Worm (Caenorhabditis elegans) whole organism, young adult: ENCODE measurements around the gene C27C12.4.

Experiments used
- B0261.1 ChIP-seq: sonication (generic microtip); optimal IDR thresholded peaks from 2 replicates; lab custom pipeline; 2016; ENCODE audit warnings: mild to moderate bottlenecking, missing genetic modification characterization, moderate library complexity, missing compliant biosample characterization
- F10E7.11 ChIP-seq: sonication (generic microtip); optimal IDR thresholded peaks from 2 replicates; lab custom pipeline; 2017; ENCODE audit warnings: mild to moderate bottlenecking, missing genetic modification characterization, moderate library complexity, missing compliant biosample characterization
- F52B5.7 ChIP-seq: sonication (generic microtip); optimal IDR thresholded peaks from 2 replicates; lab custom pipeline; 2016; ENCODE audit warnings: mild to moderate bottlenecking, missing genetic modification characterization, missing compliant biosample characterization
- K11D2.4 ChIP-seq: fragments of 200-800 bp; sonication (Bioruptor generic); IDR thresholded peaks from 2 replicates; pipeline ENCODE4 v1.3.6; 2022; ENCODE audit warnings: missing genetic modification reagents, missing genetic modification characterization, missing compliant biosample characterization
- T07F8.4 ChIP-seq: sonication (generic microtip); optimal IDR thresholded peaks from 2 replicates; lab custom pipeline; 2016; ENCODE audit warnings: mild to moderate bottlenecking, missing genetic modification characterization, moderate library complexity, missing compliant biosample characterization
- T26A5.8 ChIP-seq: sonication (generic microtip); optimal IDR thresholded peaks from 2 replicates; lab custom pipeline; 2016; ENCODE audit warnings: missing genetic modification characterization, missing compliant biosample characterization
- Y67H2A.10 ChIP-seq: fragments of 200-800 bp; sonication (Bioruptor generic); conservative IDR thresholded peaks from 2 replicates; pipeline ENCODE4 v1.3.6; 2022; ENCODE audit warnings: missing genetic modification reagents, missing genetic modification characterization, missing compliant biosample characterization
- aptf-2 ChIP-seq: fragments of 200-800 bp; sonication (Bioruptor generic); conservative IDR thresholded peaks from 2 replicates; pipeline ENCODE4 v1.3.6; 2022; ENCODE audit warnings: missing genetic modification reagents, missing genetic modification characterization, missing compliant biosample characterization
- athp-1 ChIP-seq: sonication (generic microtip); optimal IDR thresholded peaks from 2 replicates; lab custom pipeline; 2017; ENCODE audit warnings: mild to moderate bottlenecking, missing genetic modification characterization, missing compliant biosample characterization
- ceh-100 ChIP-seq: fragments of 200-800 bp; sonication (Bioruptor generic); IDR thresholded peaks from 2 replicates; pipeline ENCODE4 v1.3.6; 2022; ENCODE audit warnings: missing genetic modification reagents, missing genetic modification characterization, missing compliant biosample characterization
- dpff-1 ChIP-seq: sonication (generic microtip); optimal IDR thresholded peaks from 2 replicates; lab custom pipeline; 2017; ENCODE audit warnings: mild to moderate bottlenecking, missing genetic modification characterization, missing compliant biosample characterization
- dpl-1 ChIP-seq: fragments of 150-350 bp; optimal IDR thresholded peaks from 2 replicates; lab custom pipeline; 2014; ENCODE audit warnings: missing biosample characterization, missing genetic modification reagents, missing genetic modification characterization
- efl-1 ChIP-seq: fragments of 150-350 bp; optimal IDR thresholded peaks from 2 replicates; lab custom pipeline; 2014; ENCODE audit warnings: missing biosample characterization, missing genetic modification reagents, missing genetic modification characterization
- him-1 ChIP-seq: sonication (generic microtip); optimal IDR thresholded peaks from 2 replicates; lab custom pipeline; 2016; ENCODE audit warnings: missing genotype, missing genetic modification reagents, missing genetic modification characterization, missing compliant biosample characterization
- hmg-20 ChIP-seq: fragments of 200-800 bp; sonication (Bioruptor generic); IDR thresholded peaks from 2 replicates; pipeline ENCODE4 v1.3.6; 2022; ENCODE audit warnings: missing genetic modification reagents, missing genetic modification characterization, missing compliant biosample characterization
- lin-26 ChIP-seq: fragments of 200-800 bp; sonication (Bioruptor generic); IDR thresholded peaks from 2 replicates; pipeline ENCODE4 v1.3.6; 2022; ENCODE audit warnings: missing genetic modification reagents, missing genetic modification characterization, missing compliant biosample characterization
- lin-35 ChIP-seq, 3 experiments: fragments of 150-350 bp in 2 of 3; sonication (generic microtip) in 1 of 3; optimal IDR thresholded peaks; 2 replicates each; lab custom pipeline; 2014 to 2018; ENCODE audit warnings: missing biosample characterization in 3 of 3, missing genetic modification characterization in 3 of 3, missing genetic modification reagents in 3 of 3
- lir-1 ChIP-seq: fragments of 200-800 bp; sonication (Bioruptor generic); conservative IDR thresholded peaks from 2 replicates; pipeline ENCODE4 v1.3.6; 2022; ENCODE audit warnings: missing genetic modification reagents, missing genetic modification characterization, missing compliant biosample characterization
- madf-8 ChIP-seq: fragments of 200-800 bp; sonication (Bioruptor generic); conservative IDR thresholded peaks from 2 replicates; pipeline ENCODE4 v1.3.6; 2022; ENCODE audit warnings: missing genetic modification reagents, missing genetic modification characterization, missing compliant biosample characterization
- mcd-1 ChIP-seq: fragments of 200-800 bp; sonication (Bioruptor generic); IDR thresholded peaks from 2 replicates; pipeline ENCODE4 v1.3.6; 2022; ENCODE audit warnings: missing genetic modification reagents, missing genetic modification characterization, missing compliant biosample characterization
- mes-4 ChIP-seq: sonication (generic microtip); optimal IDR thresholded peaks from 2 replicates; lab custom pipeline; 2016; ENCODE audit warnings: missing genotype, missing genetic modification characterization, missing compliant biosample characterization
- nhr-27 ChIP-seq: fragments of 200-800 bp; sonication (Bioruptor generic); optimal IDR thresholded peaks from 2 replicates; lab custom pipeline; 2018; ENCODE audit warnings: mild to moderate bottlenecking, missing genetic modification characterization, moderate library complexity, missing compliant biosample characterization
- nhr-80 ChIP-seq: sonication (generic microtip); optimal IDR thresholded peaks from 2 replicates; lab custom pipeline; 2016; ENCODE audit warnings: missing genetic modification characterization, missing compliant biosample characterization
- nhr-90 ChIP-seq: sonication (generic microtip); optimal IDR thresholded peaks from 2 replicates; lab custom pipeline; 2016; ENCODE audit warnings: missing genotype, mild to moderate bottlenecking, missing genetic modification characterization, missing compliant biosample characterization
- rcor-1 ChIP-seq: fragments of 200-800 bp; sonication (Bioruptor generic); IDR thresholded peaks from 2 replicates; pipeline ENCODE4 v1.3.6; 2022; ENCODE audit warnings: missing genetic modification reagents, missing genetic modification characterization, missing compliant biosample characterization
- snpc-1.1 ChIP-seq: sonication (generic microtip); optimal IDR thresholded peaks from 2 replicates; lab custom pipeline; 2017; ENCODE audit warnings: missing genetic modification characterization, mild to moderate bottlenecking, missing compliant biosample characterization, antibody characterized with exemption, moderate library complexity, missing genotype, missing genetic modification reagents; ENCODE audit not compliant: insufficient read depth
- snpc-1.3 ChIP-seq: sonication (generic microtip); optimal IDR thresholded peaks from 2 replicates; lab custom pipeline; 2017; ENCODE audit warnings: missing genetic modification characterization, mild to moderate bottlenecking, missing compliant biosample characterization, antibody characterized with exemption, moderate library complexity, missing genotype, missing genetic modification reagents; ENCODE audit not compliant: insufficient read depth
- tbx-9 ChIP-seq: sonication (generic microtip); optimal IDR thresholded peaks from 2 replicates; lab custom pipeline; 2016; ENCODE audit warnings: borderline replicate concordance, missing genetic modification characterization, inconsistent platforms, missing compliant biosample characterization
- tlf-1 ChIP-seq: fragments of 200-800 bp; sonication (Bioruptor generic); optimal IDR thresholded peaks from 2 replicates; lab custom pipeline; 2018; ENCODE audit warnings: mild to moderate bottlenecking, missing genetic modification characterization, missing compliant biosample characterization
- unc-62 ChIP-seq: fragments of 150-350 bp; optimal IDR thresholded peaks from 2 replicates; lab custom pipeline; 2014; ENCODE audit warnings: missing biosample characterization, missing genetic modification reagents, missing genetic modification characterization
- zfh-2 ChIP-seq: fragments of 200-800 bp; sonication (Bioruptor generic); conservative IDR thresholded peaks from 2 replicates; pipeline ENCODE4 v1.3.6; 2022; ENCODE audit warnings: missing genetic modification reagents, missing genetic modification characterization, missing compliant biosample characterization
- ztf-6 ChIP-seq: fragments of 200-800 bp; sonication (Bioruptor generic); IDR thresholded peaks from 2 replicates; pipeline ENCODE4 v1.3.6; 2022; ENCODE audit warnings: missing genetic modification reagents, missing genetic modification characterization, missing compliant biosample characterization

Gene C27C12.4

DNA sequence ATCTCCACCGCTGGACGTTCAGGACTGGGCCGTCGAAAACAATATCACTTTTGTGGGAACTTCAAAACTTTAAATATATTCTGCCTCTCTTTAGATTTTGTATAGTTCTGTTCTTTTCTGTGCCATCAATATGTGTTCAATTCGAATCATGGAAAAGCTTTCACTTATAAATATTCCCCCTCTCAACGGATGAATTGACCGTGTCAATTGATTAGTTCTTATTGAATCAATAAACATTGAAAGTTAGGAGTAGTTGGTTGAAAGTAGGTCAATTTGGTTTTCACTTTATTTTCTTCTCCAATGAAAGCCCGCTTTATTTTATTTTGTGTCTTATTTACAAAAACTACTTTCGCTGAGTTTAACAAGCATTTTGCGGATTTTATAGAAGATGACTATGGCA lies 44.3 kb downstream of the C27C12.4 start, which contains the start of gene lips-8:
TSS of gene lips-8 (plus strand) at position 301 of the 400 bp plus-strand sequence.
- no peak for TF ChIP-seq him-1 (tag; lab: Kevin White, UChicago)
- no peak for TF ChIP-seq lin-35 (GFP tag; optimal IDR thresholded peaks at IDR 0.05; lab: Kevin White, UChicago)
- no peak for TF ChIP-seq athp-1 (tag; lab: Kevin White, UChicago)
- TF ChIP-seq zfh-2 (GFP tag; lab: Robert Waterston, UW), result no peak
- TF ChIP-seq Y67H2A.10 (GFP tag; lab: Robert Waterston, UW), result no peak
- TF ChIP-seq snpc-1.3 (tag; lab: Kevin White, UChicago), result no peak

DNA sequence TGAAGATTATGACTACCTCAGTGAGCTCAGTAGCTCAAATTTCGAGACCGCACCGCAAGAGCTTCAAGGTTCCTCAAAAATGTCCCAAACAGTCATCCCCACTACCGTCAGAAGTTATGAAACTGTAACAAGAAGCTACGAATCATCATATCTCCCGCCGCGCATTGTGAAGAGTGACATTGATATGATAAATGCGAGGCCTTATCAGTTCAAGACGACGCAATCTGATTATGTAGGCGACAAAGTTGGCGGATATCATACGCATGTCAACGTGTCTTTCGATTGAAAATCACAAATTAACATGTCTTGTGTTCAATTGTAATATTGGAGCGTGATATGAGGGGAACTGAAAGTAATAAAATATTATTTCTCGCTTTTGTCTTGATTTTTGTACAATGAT lies 46.6 kb downstream of the C27C12.4 start:
- TF ChIP-seq lir-1 (GFP tag; lab: Robert Waterston, UW) (no peak), dpff-1 (tag; lab: Kevin White, UChicago) (no peak), hmg-20 (no peak), F10E7.11 (tag; lab: Kevin White, UChicago) (no peak), F52B5.7 (tag; lab: Kevin White, UChicago) (no peak), aptf-2 (no peak), mcd-1 (no peak), snpc-1.3 (tag; lab: Kevin White, UChicago) (no peak), efl-1 (no peak)

DNA sequence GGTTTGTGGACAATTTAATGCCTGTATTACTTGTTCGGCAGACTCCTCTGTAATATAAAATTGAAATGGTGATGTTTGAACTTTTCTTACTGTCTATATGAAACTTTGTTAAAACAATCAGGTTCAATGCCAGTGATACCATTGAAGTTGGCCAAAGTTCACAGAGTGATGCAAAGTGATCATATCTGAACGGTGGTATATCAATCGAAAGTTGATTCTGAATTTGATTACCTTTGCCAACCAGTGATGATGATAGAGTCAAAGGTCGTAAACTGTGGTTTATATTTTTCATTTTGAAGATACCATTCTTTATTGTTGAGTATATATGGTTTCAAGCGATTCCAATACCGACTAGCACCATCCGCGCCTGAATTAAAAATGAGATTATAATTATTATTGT lies 49.5 kb downstream of the C27C12.4 start:
- TF ChIP-seq ceh-100 (GFP tag; lab: Robert Waterston, UW) (no peak), dpl-1 (GFP tag; lab: Kevin White, UChicago) (no peak), lin-26 (GFP tag; lab: Robert Waterston, UW) (no peak), ztf-6 (GFP tag; lab: Robert Waterston, UW) (no peak), T26A5.8 (tag; lab: Kevin White, UChicago) (no peak), tbx-9 (no peak), nhr-80 (tag; lab: Kevin White, UChicago) (no peak), rcor-1 (GFP tag; lab: Robert Waterston, UW) (no peak), nhr-27 (no peak), F52B5.7 (tag; lab: Kevin White, UChicago) (no peak), tlf-1 (GFP tag; lab: Kevin White, UChicago) (no peak), madf-8 (no peak), snpc-1.1 (tag; lab: Kevin White, UChicago) (no peak), unc-62 (no peak), mes-4 (tag; lab: Kevin White, UChicago) (no peak), nhr-90 (tag; lab: Kevin White, UChicago) (no peak), T07F8.4 (tag; lab: Kevin White, UChicago) (no peak)

DNA sequence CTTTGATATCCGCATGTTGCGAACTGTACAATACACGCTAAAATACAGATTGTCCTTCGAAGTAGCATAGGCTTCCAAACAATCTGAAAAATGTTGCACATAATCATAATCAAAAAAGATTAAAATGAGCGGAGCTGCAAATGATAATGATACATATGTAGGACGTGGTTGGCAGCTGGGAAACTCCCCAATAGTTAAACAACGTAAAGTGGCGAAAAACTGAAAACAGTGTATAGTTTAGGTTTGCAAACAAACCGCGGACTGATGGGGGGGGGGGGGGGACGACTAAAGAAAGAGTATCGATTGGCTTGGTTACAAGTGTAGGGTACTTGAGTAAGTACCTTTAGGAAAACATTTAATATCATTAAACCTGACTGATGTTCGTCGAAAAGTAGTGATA lies 51.3 kb downstream of the C27C12.4 start, which contains the start of gene hex-5:
TSS of gene hex-5 (minus strand) at position 101 of the 400 bp plus-strand sequence.
- TF ChIP-seq dpl-1 (GFP tag; lab: Kevin White, UChicago) (no peak), B0261.1 (tag; lab: Kevin White, UChicago) (no peak), K11D2.4 (no peak)
